Fruit fly (Drosophila melanogaster): ENCODE measurements around the gene CG7878.

DNA sequence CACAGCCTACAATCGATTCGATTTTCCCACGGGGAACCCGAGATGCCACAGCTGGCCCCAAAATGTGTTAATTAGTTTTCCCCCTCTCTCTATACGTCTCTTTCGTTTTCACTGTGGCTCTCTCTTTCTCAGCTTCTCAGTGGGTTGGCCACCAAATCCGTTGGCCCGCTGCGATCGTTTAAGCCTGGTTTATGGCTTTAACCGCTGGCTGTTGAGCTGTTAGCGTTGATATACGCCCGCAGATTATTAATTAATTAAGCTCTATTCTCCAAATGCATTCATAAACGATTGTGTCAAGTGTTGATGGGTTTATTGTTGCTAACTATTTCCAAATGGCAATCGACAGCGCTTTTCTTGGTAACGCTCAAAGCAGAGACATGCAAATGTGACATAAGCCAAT, 35.8 kb downstream of the CG7878 start:
- TF ChIP-seq Blimp-1 (GFP tag; optimal IDR thresholded peaks at IDR 0.05) (no peak), Hr38 (GFP tag; optimal IDR thresholded peaks at IDR 0.05) (no peak), topi (GFP tag; optimal IDR thresholded peaks at IDR 0.05) (no peak), CG10669 (GFP tag; optimal IDR thresholded peaks at IDR 0.05) (no peak), Gug (GFP tag; IDR thresholded peaks at IDR 0.05) (no peak), OdsH (GFP tag; optimal IDR thresholded peaks at IDR 0.05) (no peak), CG11902 (GFP tag; optimal IDR thresholded peaks at IDR 0.05) (no peak), CG7368 (GFP tag; optimal IDR thresholded peaks at IDR 0.05) (no peak), acj6 (GFP tag; optimal IDR thresholded peaks at IDR 0.05) (no peak), CG16779 (tag; optimal IDR thresholded peaks at IDR 0.05) (no peak), CG15336 (GFP tag; IDR thresholded peaks at IDR 0.05) (no peak), pdm3 (GFP tag; optimal IDR thresholded peaks at IDR 0.05) (no peak), CG10631 (GFP tag; optimal IDR thresholded peaks at IDR 0.05) (no peak)
